Fruit fly (Drosophila melanogaster) whole organism, wandering third instar larva: ENCODE data around the gene RabX6.

Source experiments
- Abd-B ChIP-seq: fragments of >200 bp; optimal IDR thresholded peaks from 2 replicates; lab custom pipeline; 2017; ENCODE audit warnings: missing biosample characterization, missing genetic modification characterization
- CG32264 ChIP-seq: fragments of 200-800 bp; sonication (Bioruptor generic); optimal IDR thresholded peaks from 2 replicates; lab custom pipeline; 2016; ENCODE audit warnings: missing biosample characterization, missing genetic modification characterization
- CG9705 ChIP-seq: fragments of 200-800 bp; sonication (Bioruptor generic); optimal IDR thresholded peaks from 2 replicates; lab custom pipeline; 2018; ENCODE audit warnings: missing biosample characterization, mild to moderate bottlenecking, missing genetic modification characterization
- CrebA ChIP-seq: fragments of 200-800 bp; sonication (Bioruptor generic); optimal IDR thresholded peaks from 2 replicates; lab custom pipeline; 2016; ENCODE audit warnings: missing biosample characterization, mild to moderate bottlenecking, missing genetic modification characterization, borderline replicate concordance
- Dfd ChIP-seq: fragments of >200 bp; optimal IDR thresholded peaks from 2 replicates; lab custom pipeline; 2017; ENCODE audit warnings: missing biosample characterization, missing genetic modification characterization
- Dif ChIP-seq: fragments of 200-275, 200-300 bp; sonication (Bioruptor generic); optimal IDR thresholded peaks from 2 replicates; lab custom pipeline; 2018; ENCODE audit warnings: missing biosample characterization, missing genetic modification characterization; ENCODE audit not compliant: partially characterized antibody
- GATAd ChIP-seq: sonication (Bioruptor generic); optimal IDR thresholded peaks from 2 replicates; lab custom pipeline; 2016; ENCODE audit warnings: missing biosample characterization, missing genetic modification characterization
- HLH106 ChIP-seq: fragments of 200-800 bp; optimal IDR thresholded peaks from 3 replicates; lab custom pipeline; 2019; ENCODE audit warnings: missing biosample characterization, mild to moderate bottlenecking, missing genetic modification characterization, moderate library complexity
- Hnf4 ChIP-seq: fragments of 200-800 bp; sonication (Bioruptor generic); optimal IDR thresholded peaks from 2 replicates; lab custom pipeline; 2016; ENCODE audit warnings: missing biosample characterization, mild to moderate bottlenecking, missing genetic modification characterization
- Hr78 ChIP-seq: fragments of >200 bp; optimal IDR thresholded peaks from 2 replicates; lab custom pipeline; 2017; ENCODE audit warnings: missing biosample characterization, missing genetic modification characterization
- Hr83 ChIP-seq: fragments of 200-300 bp; sonication (Bioruptor generic); optimal IDR thresholded peaks from 2 replicates; lab custom pipeline; 2016; ENCODE audit warnings: missing biosample characterization, mild to moderate bottlenecking, missing genetic modification characterization, moderate library complexity; ENCODE audit not compliant: poor library complexity, severe bottlenecking
- Jra ChIP-seq: sonication (Bioruptor generic); optimal IDR thresholded peaks from 2 replicates; lab custom pipeline; 2016; ENCODE audit warnings: missing biosample characterization, missing genetic modification characterization
- Mio ChIP-seq: sonication (Bioruptor generic); optimal IDR thresholded peaks from 2 replicates; lab custom pipeline; 2016; ENCODE audit warnings: missing biosample characterization, missing genetic modification characterization
- Myc ChIP-seq: fragments of >200 bp; optimal IDR thresholded peaks from 2 replicates; lab custom pipeline; 2017
- N ChIP-seq: fragments of >200 bp; optimal IDR thresholded peaks from 2 replicates; lab custom pipeline; 2018; ENCODE audit warnings: missing biosample characterization, missing external identifiers, missing genetic modification characterization
- OdsH ChIP-seq: fragments of 200-800 bp; sonication (Bioruptor generic); optimal IDR thresholded peaks from 2 replicates; lab custom pipeline; 2016; ENCODE audit warnings: missing biosample characterization, mild to moderate bottlenecking, missing genetic modification characterization
- Rel ChIP-seq, 2 experiments: fragments of 200-800 bp; sonication (Bioruptor generic) in 1 of 2; optimal IDR thresholded peaks; 2 replicates in 1 of 2; 3 replicates in 1 of 2; lab custom pipeline; 2016 to 2019; ENCODE audit warnings: mild to moderate bottlenecking in 2 of 2, missing biosample characterization in 2 of 2, missing genetic modification characterization in 2 of 2, moderate library complexity in 1 of 2
- Sp1 ChIP-seq: fragments of 200-800 bp; sonication (Bioruptor generic); optimal IDR thresholded peaks from 3 replicates; lab custom pipeline; 2019; ENCODE audit warnings: missing biosample characterization, mild to moderate bottlenecking, missing genetic modification characterization, moderate library complexity
- Vsx2 ChIP-seq: fragments of 200-300, 225-300 bp; sonication (Bioruptor generic); optimal IDR thresholded peaks from 2 replicates; lab custom pipeline; 2018; ENCODE audit warnings: missing biosample characterization, missing genetic modification characterization; ENCODE audit not compliant: partially characterized antibody
- br ChIP-seq: fragments of 200-800 bp; sonication (Bioruptor generic); optimal IDR thresholded peaks from 2 replicates; lab custom pipeline; 2016; ENCODE audit warnings: missing biosample characterization, missing genetic modification characterization
- brk ChIP-seq: fragments of 200-800 bp; sonication (Bioruptor generic); optimal IDR thresholded peaks from 2 replicates; lab custom pipeline; 2016; ENCODE audit warnings: missing biosample characterization, mild to moderate bottlenecking, missing genetic modification characterization
- dl ChIP-seq, 2 experiments: fragments of 175-275, 200-275 bp in 1 of 2; fragments of 200-275 bp in 1 of 2; sonication (Bioruptor generic); optimal IDR thresholded peaks; lab custom pipeline; 2018; ENCODE audit warnings: mild to moderate bottlenecking in 2 of 2, missing biosample characterization in 2 of 2, missing genetic modification characterization in 2 of 2, moderate library complexity in 2 of 2; ENCODE audit not compliant: partially characterized antibody in 2 of 2, insufficient read depth in 1 of 2
- dmrt93B ChIP-seq: fragments of 200-800 bp; sonication (Bioruptor generic); optimal IDR thresholded peaks from 2 replicates; lab custom pipeline; 2018; ENCODE audit warnings: missing biosample characterization, mild to moderate bottlenecking, missing genetic modification characterization
- dsf ChIP-seq: sonication (Bioruptor generic); optimal IDR thresholded peaks from 2 replicates; lab custom pipeline; 2016; ENCODE audit warnings: missing biosample characterization, missing genetic modification characterization, borderline replicate concordance
- ey ChIP-seq: fragments of 200-800 bp; sonication (Bioruptor generic); optimal IDR thresholded peaks from 2 replicates; lab custom pipeline; 2016; ENCODE audit warnings: missing biosample characterization, missing genetic modification characterization
- foxo ChIP-seq, 2 experiments: fragments of 200-800 bp; sonication (Bioruptor generic); optimal IDR thresholded peaks; 2 replicates in 1 of 2; 3 replicates in 1 of 2; lab custom pipeline; 2016 to 2017; ENCODE audit warnings: missing biosample characterization in 2 of 2, missing genetic modification characterization in 2 of 2
- fru ChIP-seq: fragments of 200-800 bp; sonication (Bioruptor generic); optimal IDR thresholded peaks from 3 replicates; lab custom pipeline; 2016; ENCODE audit warnings: missing biosample characterization, mild to moderate bottlenecking, missing genetic modification characterization
- h ChIP-seq: fragments of 200-800 bp; sonication (Bioruptor generic); optimal IDR thresholded peaks from 3 replicates; lab custom pipeline; 2016; ENCODE audit warnings: missing biosample characterization, mild to moderate bottlenecking, missing genetic modification characterization
- jim ChIP-seq: fragments of 175-275, 200-325 bp; sonication (Bioruptor generic); optimal IDR thresholded peaks from 2 replicates; lab custom pipeline; 2016; ENCODE audit warnings: missing biosample characterization, mild to moderate bottlenecking, missing genetic modification characterization
- lola ChIP-seq: fragments of >200 bp; optimal IDR thresholded peaks from 2 replicates; lab custom pipeline; 2017; ENCODE audit warnings: missing biosample characterization, missing genetic modification characterization
- psq ChIP-seq: fragments of 200-800 bp; sonication (Bioruptor generic); optimal IDR thresholded peaks from 3 replicates; lab custom pipeline; 2017; ENCODE audit warnings: missing biosample characterization, mild to moderate bottlenecking, missing genetic modification characterization, moderate library complexity
- rgr ChIP-seq: fragments of 200-800 bp; sonication (Bioruptor generic); optimal IDR thresholded peaks from 3 replicates; lab custom pipeline; 2016; ENCODE audit warnings: missing biosample characterization, mild to moderate bottlenecking, missing genetic modification characterization
- sage ChIP-seq: fragments of 200-800 bp; sonication (Bioruptor generic); optimal IDR thresholded peaks from 2 replicates; lab custom pipeline; 2016; ENCODE audit warnings: missing biosample characterization, mild to moderate bottlenecking, missing genetic modification characterization
- sv ChIP-seq: fragments of 200-800 bp; sonication (Bioruptor generic); optimal IDR thresholded peaks from 3 replicates; lab custom pipeline; 2016; ENCODE audit warnings: missing biosample characterization, missing genetic modification characterization
- tai ChIP-seq: sonication (Bioruptor generic); optimal IDR thresholded peaks from 2 replicates; lab custom pipeline; 2016; ENCODE audit warnings: missing biosample characterization, missing genetic modification characterization
- usp ChIP-seq: fragments of >200 bp; optimal IDR thresholded peaks from 2 replicates; lab custom pipeline; 2017; ENCODE audit warnings: missing biosample characterization, missing genetic modification characterization
- woc ChIP-seq: sonication (Bioruptor generic); optimal IDR thresholded peaks from 2 replicates; lab custom pipeline; 2016; ENCODE audit warnings: missing biosample characterization, mild to moderate bottlenecking, missing genetic modification characterization

The RabX6 gene

DNA sequence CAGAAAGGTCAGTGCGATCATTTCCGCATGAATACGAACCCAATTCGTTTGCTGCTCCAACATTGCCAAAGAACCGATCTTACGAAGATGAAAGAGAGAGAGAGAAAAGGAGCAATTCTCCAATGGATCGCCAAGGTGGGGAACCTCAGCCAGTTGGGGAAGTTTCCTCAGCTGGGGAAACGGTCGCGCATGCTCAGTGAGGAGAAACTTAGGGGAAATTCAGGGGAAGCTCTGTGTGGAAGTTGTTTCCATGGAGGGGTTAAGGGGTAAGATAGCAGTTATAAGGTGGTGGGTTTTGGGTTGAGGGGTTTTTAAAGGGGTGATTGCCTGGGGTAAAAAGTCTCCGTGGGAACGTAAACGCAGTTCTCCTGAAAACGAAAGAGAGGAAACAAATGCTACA, 17.0 kb upstream of the RabX6 start:
- TF ChIP-seq dmrt93B (no peak), Vsx2 (GFP tag; lab: Kevin White, UChicago) (no peak), Myc (peak; percentile 98), CG32264 (GFP tag; lab: Kevin White, UChicago) (no peak), N (GFP tag; lab: Kevin White, UChicago) (peak; percentile 32)

dm6 chr3L:675856-676255, 14.5 kb upstream of the RabX6 start:
- TF ChIP-seq fru (GFP tag; lab: Kevin White, UChicago), result no peak
- TF ChIP-seq tai (GFP tag; lab: Kevin White, UChicago), result no peak
- TF ChIP-seq Dfd (GFP tag; lab: Kevin White, UChicago), result no peak

dm6 chr3L:680258-680657, 10.1 kb upstream of the RabX6 start, which contains the start of gene CG17129:
Gene CG17129, minus strand, starts transcription at chr3L:680326.
- TF ChIP-seq Rel (GFP tag; optimal IDR thresholded peaks at IDR 0.05; lab: Kevin White, UChicago) (no peak), Rel (tag; optimal IDR thresholded peaks at IDR 0.05; lab: Kevin White, UChicago) (no peak), br (peak; percentile 49), ey (GFP tag; lab: Kevin White, UChicago) (peak; percentile 74), dsf (peak; percentile 7), sv (peak; percentile 69), jim (GFP tag; lab: Kevin White, UChicago) (peak; percentile 17), Sp1 (peak; percentile 66), h (GFP tag; lab: Kevin White, UChicago) (peak; percentile 22), OdsH (GFP tag; lab: Kevin White, UChicago) (peak; percentile 56), woc (peak; percentile 77), Dif (GFP tag; lab: Kevin White, UChicago) (no peak), dl (GFP tag; optimal IDR thresholded peaks at IDR 0.05; lab: Kevin White, UChicago; ENCODE audit: insufficient read depth in 1 of 2, partially characterized antibody in 2 of 2) (no peak), Vsx2 (GFP tag; lab: Kevin White, UChicago) (no peak), Jra (GFP tag; lab: Kevin White, UChicago) (peak; percentile 74), lola (GFP tag; lab: Kevin White, UChicago) (no peak), sage (GFP tag; lab: Kevin White, UChicago) (peak; percentile 68), Hnf4 (GFP tag; lab: Kevin White, UChicago) (peak; percentile 72), dmrt93B (peak; percentile 35), Abd-B (GFP tag; lab: Kevin White, UChicago) (no peak), CG9705 (GFP tag; lab: Kevin White, UChicago) (peak; percentile 42), Myc (no peak), fru (GFP tag; lab: Kevin White, UChicago) (peak; percentile 71), CG32264 (GFP tag; lab: Kevin White, UChicago) (peak; percentile 44), brk (no peak), Hr83 (peak; percentile 51), Dfd (GFP tag; lab: Kevin White, UChicago) (no peak), HLH106 (tag; lab: Kevin White, UChicago) (peak; percentile 71), rgr (GFP tag; lab: Kevin White, UChicago) (peak; percentile 71), GATAd (GFP tag; lab: Kevin White, UChicago) (peak; percentile 11), usp (GFP tag; lab: Kevin White, UChicago) (no peak), N (GFP tag; lab: Kevin White, UChicago) (no peak), psq (peak; percentile 64), CrebA (no peak), Mio (GFP tag; lab: Kevin White, UChicago) (no peak), Hr78 (GFP tag; lab: Kevin White, UChicago) (no peak), foxo (GFP tag; optimal IDR thresholded peaks at IDR 0.05; lab: Kevin White, UChicago) (peak; percentile 18 to 75)
